Worm (Caenorhabditis elegans) whole organism, young adult: ENCODE results near the gene lhfp-4.

Source experiments
- B0261.1 ChIP-seq: sonication (generic microtip); optimal IDR thresholded peaks from 2 replicates; lab custom pipeline; 2016; ENCODE audit warnings: mild to moderate bottlenecking, missing genetic modification characterization, moderate library complexity, missing compliant biosample characterization
- F57A8.1 ChIP-seq: fragments of 200-800 bp; sonication (Bioruptor generic); optimal IDR thresholded peaks from 2 replicates; lab custom pipeline; 2018; ENCODE audit warnings: mild to moderate bottlenecking, missing genetic modification characterization, moderate library complexity, missing compliant biosample characterization
- Y53G8AR.9 ChIP-seq: fragments of 200-800 bp; sonication (Bioruptor generic); conservative IDR thresholded peaks from 2 replicates; pipeline ENCODE4 v1.3.6; 2022; ENCODE audit warnings: missing genetic modification reagents, missing genetic modification characterization, missing compliant biosample characterization
- Y79H2A.3 ChIP-seq: fragments of 200-800 bp; sonication (Bioruptor generic); conservative IDR thresholded peaks from 2 replicates; pipeline ENCODE4 v1.3.6; 2022; ENCODE audit warnings: missing genetic modification reagents, missing genetic modification characterization, missing compliant biosample characterization
- ama-1 ChIP-seq, 3 experiments: fragments of 150-350 bp in 1 of 3; sonication (generic microtip) in 2 of 3; optimal IDR thresholded peaks; 2 replicates each; lab custom pipeline; 2014 to 2018; ENCODE audit warnings: missing biosample characterization in 2 of 3, missing genetic modification characterization in 2 of 3, missing genetic modification reagents in 2 of 3
- aptf-3 ChIP-seq: fragments of 200-800 bp; sonication (Bioruptor generic); IDR thresholded peaks from 2 replicates; pipeline ENCODE4 v1.3.6; 2022; ENCODE audit warnings: missing genetic modification characterization, missing compliant biosample characterization
- attf-5 ChIP-seq: fragments of 200-800 bp; sonication (Bioruptor generic); optimal IDR thresholded peaks from 2 replicates; lab custom pipeline; 2018; ENCODE audit warnings: mild to moderate bottlenecking, missing genetic modification characterization, missing compliant biosample characterization
- cebp-2 ChIP-seq: fragments of 200-800 bp; sonication (Bioruptor generic); IDR thresholded peaks from 2 replicates; pipeline ENCODE4 v1.3.6; 2022; ENCODE audit warnings: missing genetic modification characterization, missing compliant biosample characterization
- ceh-40 ChIP-seq: fragments of 200-800 bp; sonication (Bioruptor generic); IDR thresholded peaks from 2 replicates; pipeline ENCODE4 v1.3.6; 2022; ENCODE audit warnings: missing genetic modification characterization, missing compliant biosample characterization
- ceh-58 ChIP-seq: fragments of 200-800 bp; sonication (Bioruptor generic); IDR thresholded peaks from 2 replicates; pipeline ENCODE4 v1.3.6; 2022; ENCODE audit warnings: missing genetic modification characterization, missing compliant biosample characterization
- dox-1 ChIP-seq: fragments of 200-800 bp; sonication (Bioruptor generic); IDR thresholded peaks from 2 replicates; pipeline ENCODE4 v1.3.6; 2022; ENCODE audit warnings: missing genetic modification reagents, missing genetic modification characterization, missing compliant biosample characterization
- efl-1 ChIP-seq: fragments of 150-350 bp; optimal IDR thresholded peaks from 2 replicates; lab custom pipeline; 2014; ENCODE audit warnings: missing biosample characterization, missing genetic modification reagents, missing genetic modification characterization
- egl-44 ChIP-seq: fragments of 200-800 bp; sonication (Bioruptor generic); IDR thresholded peaks from 2 replicates; pipeline ENCODE4 v1.3.6; 2022; ENCODE audit warnings: missing genetic modification reagents, missing genetic modification characterization, missing compliant biosample characterization
- egrh-3 ChIP-seq: fragments of 200-800 bp; sonication (Bioruptor generic); IDR thresholded peaks from 2 replicates; pipeline ENCODE4 v1.3.6; 2022; ENCODE audit warnings: missing genetic modification reagents, missing genetic modification characterization, missing compliant biosample characterization
- ekl-4 ChIP-seq: fragments of 200-800 bp; sonication (Bioruptor generic); IDR thresholded peaks from 2 replicates; pipeline ENCODE4 v1.3.6; 2022; ENCODE audit warnings: missing genetic modification reagents, missing genetic modification characterization, missing compliant biosample characterization
- ets-4 ChIP-seq: fragments of 200-800 bp; sonication (Bioruptor generic); optimal IDR thresholded peaks from 2 replicates; lab custom pipeline; 2018; ENCODE audit warnings: mild to moderate bottlenecking, missing genetic modification characterization, missing compliant biosample characterization
- hrde-1 ChIP-seq: sonication (generic microtip); optimal IDR thresholded peaks from 2 replicates; lab custom pipeline; 2016; ENCODE audit warnings: missing genetic modification characterization, mild to moderate bottlenecking, missing compliant biosample characterization, moderate library complexity, missing genotype, missing genetic modification reagents, borderline replicate concordance
- lag-1 ChIP-seq: fragments of 200-800 bp; sonication (Bioruptor generic); IDR thresholded peaks from 2 replicates; pipeline ENCODE4 v1.3.6; 2022; ENCODE audit warnings: missing genetic modification reagents, missing genetic modification characterization, missing compliant biosample characterization
- let-526 ChIP-seq: fragments of 200-800 bp; sonication (Bioruptor generic); IDR thresholded peaks from 2 replicates; pipeline ENCODE4 v1.3.6; 2022; ENCODE audit warnings: missing genetic modification reagents, missing genetic modification characterization, missing compliant biosample characterization
- let-607 ChIP-seq, 2 experiments: fragments of 200-800 bp in 1 of 2; sonication (Bioruptor generic) in 1 of 2; sonication (generic microtip) in 1 of 2; optimal IDR thresholded peaks; 2 replicates each; lab custom pipeline; 2016 to 2018; ENCODE audit warnings: mild to moderate bottlenecking in 2 of 2, missing compliant biosample characterization in 2 of 2, missing genetic modification characterization in 2 of 2, moderate library complexity in 2 of 2, missing genotype in 1 of 2
- lin-26 ChIP-seq: fragments of 200-800 bp; sonication (Bioruptor generic); IDR thresholded peaks from 2 replicates; pipeline ENCODE4 v1.3.6; 2022; ENCODE audit warnings: missing genetic modification reagents, missing genetic modification characterization, missing compliant biosample characterization
- lin-40 ChIP-seq: sonication (generic microtip); optimal IDR thresholded peaks from 2 replicates; lab custom pipeline; 2016; ENCODE audit warnings: missing genetic modification characterization, mild to moderate bottlenecking, missing compliant biosample characterization, missing genotype, missing genetic modification reagents
- madf-3 ChIP-seq: fragments of 200-800 bp; sonication (Bioruptor generic); IDR thresholded peaks from 2 replicates; pipeline ENCODE4 v1.3.6; 2022; ENCODE audit warnings: missing genetic modification reagents, missing genetic modification characterization, missing compliant biosample characterization
- mcd-1 ChIP-seq: fragments of 200-800 bp; sonication (Bioruptor generic); IDR thresholded peaks from 2 replicates; pipeline ENCODE4 v1.3.6; 2022; ENCODE audit warnings: missing genetic modification reagents, missing genetic modification characterization, missing compliant biosample characterization
- nfyb-1 ChIP-seq: fragments of 200-800 bp; sonication (Bioruptor generic); IDR thresholded peaks from 2 replicates; pipeline ENCODE4 v1.3.6; 2022; ENCODE audit warnings: missing genetic modification reagents, missing genetic modification characterization, missing compliant biosample characterization
- nhr-120 ChIP-seq: fragments of 200-800 bp; sonication (Bioruptor generic); IDR thresholded peaks from 2 replicates; pipeline ENCODE4 v1.3.6; 2022; ENCODE audit warnings: missing genetic modification characterization, missing compliant biosample characterization
- nhr-80 ChIP-seq: sonication (generic microtip); optimal IDR thresholded peaks from 2 replicates; lab custom pipeline; 2016; ENCODE audit warnings: missing genetic modification characterization, missing compliant biosample characterization
- rec-8 ChIP-seq, 2 experiments: sonication (generic microtip); optimal IDR thresholded peaks; 2 replicates each; lab custom pipeline; 2016; ENCODE audit warnings: mild to moderate bottlenecking in 2 of 2, missing genetic modification characterization in 2 of 2, missing genetic modification reagents in 2 of 2, missing genotype in 2 of 2, missing biosample characterization in 1 of 2, missing compliant biosample characterization in 1 of 2, moderate library complexity in 1 of 2
- snpc-4 ChIP-seq, 5 experiments: fragments of 150-350 bp in 1 of 5; sonication (generic microtip) in 4 of 5; optimal IDR thresholded peaks; 2 replicates each; lab custom pipeline; 2014 to 2018; ENCODE audit warnings: missing genetic modification characterization in 5 of 5, missing biosample characterization in 3 of 5, antibody characterized with exemption in 2 of 5, mild to moderate bottlenecking in 2 of 5, missing compliant biosample characterization in 2 of 5, missing genotype in 2 of 5, moderate library complexity in 2 of 5, missing genetic modification reagents in 1 of 5
- somi-1 ChIP-seq: fragments of 200-800 bp; sonication (Bioruptor generic); optimal IDR thresholded peaks from 2 replicates; lab custom pipeline; 2018; ENCODE audit warnings: mild to moderate bottlenecking, missing genetic modification characterization, missing compliant biosample characterization
- tbp1 ChIP-seq: fragments of 200-800 bp; sonication (Bioruptor generic); optimal IDR thresholded peaks from 2 replicates; lab custom pipeline; 2018; ENCODE audit warnings: mild to moderate bottlenecking, missing genetic modification characterization, missing compliant biosample characterization
- tlf-1 ChIP-seq: fragments of 200-800 bp; sonication (Bioruptor generic); optimal IDR thresholded peaks from 2 replicates; lab custom pipeline; 2018; ENCODE audit warnings: mild to moderate bottlenecking, missing genetic modification characterization, missing compliant biosample characterization
- unc-130 ChIP-seq: sonication (generic microtip); optimal IDR thresholded peaks from 2 replicates; lab custom pipeline; 2016; ENCODE audit warnings: missing genetic modification reagents, missing genetic modification characterization, missing compliant biosample characterization
- unc-62 ChIP-seq: fragments of 150-350 bp; optimal IDR thresholded peaks from 2 replicates; lab custom pipeline; 2014; ENCODE audit warnings: missing biosample characterization, missing genetic modification reagents, missing genetic modification characterization
- ztf-26 ChIP-seq: sonication (generic microtip); optimal IDR thresholded peaks from 2 replicates; lab custom pipeline; 2017; ENCODE audit warnings: missing genetic modification characterization, missing compliant biosample characterization

lhfp-4 gene

DNA sequence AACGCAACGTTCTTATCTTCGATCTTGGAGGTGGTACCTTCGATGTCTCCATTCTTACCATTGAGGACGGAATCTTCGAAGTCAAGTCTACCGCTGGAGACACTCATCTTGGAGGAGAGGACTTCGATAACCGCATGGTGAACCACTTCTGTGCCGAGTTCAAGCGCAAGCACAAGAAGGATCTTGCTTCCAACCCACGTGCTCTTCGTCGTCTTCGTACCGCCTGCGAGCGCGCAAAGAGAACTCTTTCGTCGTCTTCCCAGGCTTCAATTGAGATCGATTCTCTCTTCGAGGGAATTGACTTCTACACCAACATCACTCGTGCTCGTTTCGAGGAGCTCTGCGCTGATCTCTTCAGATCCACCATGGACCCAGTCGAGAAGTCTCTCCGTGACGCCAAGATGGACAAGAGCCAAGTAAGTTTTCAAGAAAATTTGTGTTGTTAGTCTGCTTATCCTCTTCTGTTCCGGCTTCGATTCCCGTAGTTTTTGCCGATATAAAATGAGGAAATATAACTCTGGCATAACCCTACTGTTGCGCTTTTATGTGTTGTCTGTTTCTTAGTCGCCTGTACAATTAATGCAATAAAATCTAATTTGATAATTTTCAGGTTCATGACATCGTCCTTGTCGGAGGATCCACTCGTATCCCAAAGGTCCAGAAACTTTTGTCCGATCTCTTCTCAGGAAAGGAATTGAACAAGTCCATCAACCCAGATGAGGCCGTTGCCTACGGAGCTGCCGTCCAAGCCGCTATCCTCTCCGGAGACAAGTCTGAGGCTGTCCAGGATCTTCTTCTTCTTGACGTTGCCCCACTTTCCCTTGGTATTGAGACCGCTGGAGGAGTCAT lies 4.4 kb downstream of the lhfp-4 start (continued):
- TF ChIP-seq let-607 (tag; optimal IDR thresholded peaks at IDR 0.05; lab: Kevin White, UChicago) = no peak
- TF ChIP-seq lin-26 (GFP tag; lab: Robert Waterston, UW) = peak; percentile 64
- TF ChIP-seq tbp1 (GFP tag; lab: Kevin White, UChicago) = peak; percentile 26
- peak; percentile 53 for TF ChIP-seq ceh-40 (GFP tag; lab: Robert Waterston, UW)
- no peak for TF ChIP-seq lin-40 (tag; lab: Kevin White, UChicago)
- TF ChIP-seq hrde-1 (tag; lab: Kevin White, UChicago) = no peak
- no peak for TF ChIP-seq unc-130
- no peak for TF ChIP-seq rec-8 (tag; optimal IDR thresholded peaks at IDR 0.05; lab: Kevin White, UChicago)
- TF ChIP-seq B0261.1 (tag; lab: Kevin White, UChicago) = no peak
- TF ChIP-seq ztf-26 (tag; lab: Kevin White, UChicago) = no peak
- TF ChIP-seq egrh-3 = no peak
- peak; percentile 62; the same call in 1 of the 2 replicates for TF ChIP-seq egl-44 (GFP tag; lab: Robert Waterston, UW)
- TF ChIP-seq ekl-4 = peak; percentile 60; the same call in 1 of the 2 replicates
- TF ChIP-seq unc-62 = no peak
- no peak for TF ChIP-seq nhr-120 (GFP tag; lab: Robert Waterston, UW)
- TF ChIP-seq attf-5 (GFP tag; lab: Kevin White, UChicago) = peak; percentile 24
- TF ChIP-seq ets-4 (GFP tag; lab: Kevin White, UChicago) = no peak
- no peak for TF ChIP-seq let-526 (GFP tag; lab: Robert Waterston, UW)
- TF ChIP-seq ceh-58 (GFP tag; lab: Robert Waterston, UW) = peak; percentile 71
- TF ChIP-seq tlf-1 = no peak
- TF ChIP-seq Y79H2A.3 (GFP tag; lab: Robert Waterston, UW) = no peak
- no peak for TF ChIP-seq snpc-4 (GFP tag; optimal IDR thresholded peaks at IDR 0.05; lab: Kevin White, UChicago)
- peak in 2 of 4 experiments; percentile 18 to 59 for TF ChIP-seq snpc-4 (tag; optimal IDR thresholded peaks at IDR 0.05; lab: Kevin White, UChicago)
- peak; percentile 79 for TF ChIP-seq madf-3 (GFP tag; lab: Robert Waterston, UW)

DNA sequence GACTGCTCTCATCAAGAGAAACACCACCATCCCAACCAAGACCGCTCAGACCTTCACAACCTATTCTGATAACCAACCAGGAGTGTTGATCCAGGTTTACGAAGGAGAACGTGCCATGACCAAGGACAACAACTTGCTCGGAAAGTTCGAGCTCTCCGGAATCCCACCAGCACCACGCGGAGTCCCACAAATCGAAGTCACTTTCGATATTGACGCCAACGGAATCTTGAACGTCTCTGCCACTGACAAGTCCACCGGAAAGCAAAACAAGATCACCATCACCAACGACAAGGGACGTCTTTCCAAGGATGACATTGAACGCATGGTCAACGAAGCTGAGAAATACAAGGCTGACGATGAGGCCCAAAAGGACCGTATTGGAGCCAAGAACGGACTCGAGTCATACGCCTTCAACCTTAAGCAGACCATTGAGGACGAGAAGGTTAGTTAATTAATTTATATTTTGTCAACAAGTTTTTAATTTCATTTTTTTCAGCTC lies 5.1 kb downstream of the lhfp-4 start:
- TF ChIP-seq ekl-4 = 0 out of 2 replicates have a peak, but pooled peaks have one; percentile 6
- TF ChIP-seq ama-1 (optimal IDR thresholded peaks at IDR 0.05; lab: Kevin White, UChicago) = peak; percentile 81
- no peak for TF ChIP-seq ama-1 (GFP tag; optimal IDR thresholded peaks at IDR 0.05; lab: Kevin White, UChicago)
- TF ChIP-seq ztf-26 (tag; lab: Kevin White, UChicago) = no peak
- TF ChIP-seq somi-1 = no peak
- peak; percentile 2; the same call in 1 of the 2 replicates for TF ChIP-seq madf-3 (GFP tag; lab: Robert Waterston, UW)
- TF ChIP-seq aptf-3 = 0 out of 2 replicates have a peak, but pooled peaks have one; percentile 1
- TF ChIP-seq lag-1 (GFP tag; lab: Robert Waterston, UW) = no peak
- TF ChIP-seq efl-1 (GFP tag; lab: Kevin White, UChicago) = no peak
- TF ChIP-seq tlf-1 = no peak
- 0 out of 2 replicates have a peak, but pooled peaks have one; percentile 3 for TF ChIP-seq mcd-1 (GFP tag; lab: Robert Waterston, UW)
- TF ChIP-seq rec-8 (tag; optimal IDR thresholded peaks at IDR 0.05; lab: Kevin White, UChicago) = no peak
- TF ChIP-seq nfyb-1 (GFP tag; lab: Robert Waterston, UW) = peak; percentile 2; the same call in 1 of the 2 replicates
- no peak for TF ChIP-seq Y53G8AR.9 (GFP tag; lab: Robert Waterston, UW)
- peak; percentile 2; the same call in 1 of the 2 replicates for TF ChIP-seq dox-1 (GFP tag; lab: Robert Waterston, UW)
- TF ChIP-seq cebp-2 (GFP tag; lab: Robert Waterston, UW) = no peak
- TF ChIP-seq nhr-80 = no peak
- peak; percentile 10 for TF ChIP-seq F57A8.1
